Worm (Caenorhabditis elegans) whole organism, L4 larva: ENCODE results near the gene F56C3.9.

Experiments used
- F49E8.2 ChIP-seq: sonication (generic microtip); optimal IDR thresholded peaks from 2 replicates; lab custom pipeline; 2016; ENCODE audit warnings: missing compliant biosample characterization, mild to moderate bottlenecking, missing genetic modification characterization, borderline replicate concordance
- ceh-82 ChIP-seq: sonication (generic microtip); optimal IDR thresholded peaks from 2 replicates; lab custom pipeline; 2017; ENCODE audit warnings: missing biosample characterization, missing genetic modification characterization
- ces-1 ChIP-seq: fragments of 150-350 bp; sonication (generic microtip); optimal IDR thresholded peaks from 4 replicates; lab custom pipeline; 2014; ENCODE audit warnings: missing biosample characterization, missing genetic modification reagents, missing genetic modification characterization
- daf-8 ChIP-seq: fragments of 200-800 bp; sonication (Bioruptor generic); IDR thresholded peaks from 2 replicates; pipeline ENCODE4 v1.3.6; 2022; ENCODE audit warnings: missing genetic modification characterization, missing compliant biosample characterization
- nhr-11 ChIP-seq: fragments of 150-350 bp; optimal IDR thresholded peaks from 2 replicates; lab custom pipeline; 2014; ENCODE audit warnings: missing biosample characterization, missing genetic modification characterization
- unc-39 ChIP-seq: sonication (generic microtip); optimal IDR thresholded peaks from 2 replicates; lab custom pipeline; 2017; ENCODE audit warnings: missing biosample characterization, missing genetic modification characterization
- unc-62 ChIP-seq, 3 experiments: fragments of 150-350 bp in 1 of 3; sonication (generic microtip); optimal IDR thresholded peaks in 2 of 3; peaks in 1 of 3; 1 replicate in 1 of 3; 2 replicates in 2 of 3; lab custom pipeline; 2014 to 2017; ENCODE audit warnings: missing biosample characterization in 3 of 3, missing genetic modification characterization in 3 of 3, missing genetic modification reagents in 3 of 3, missing genotype in 1 of 3

ce11 chrX:1426425-1426824 is 32.6 kb upstream of the F56C3.9 start, which contains the start of gene F19G12.11:
- TF ChIP-seq F49E8.2 (tag; lab: Kevin White, UChicago): no peak
- TF ChIP-seq nhr-11: no peak
- no peak for TF ChIP-seq unc-62 (GFP tag; optimal IDR thresholded peaks at IDR 0.05 in 1 of 2; lab: Kevin White, UChicago)
- no peak for TF ChIP-seq unc-62 (tag; optimal IDR thresholded peaks at IDR 0.05; lab: Kevin White, UChicago)
- TF ChIP-seq unc-39 (tag; lab: Kevin White, UChicago): no peak
- TF ChIP-seq ces-1 (GFP tag; lab: Kevin White, UChicago): no peak
- TF ChIP-seq daf-8: no peak
- TF ChIP-seq ceh-82 (tag; lab: Kevin White, UChicago): no peak
